Worm (Caenorhabditis elegans) whole organism, late embryonic: ENCODE data around the gene F15A4.10.

ENCODE experiments used
- ahr-1 ChIP-seq: sonication (generic microtip); optimal IDR thresholded peaks from 2 replicates; lab custom pipeline; 2016; ENCODE audit warnings: missing genetic modification characterization, missing compliant biosample characterization
- ama-1 ChIP-seq: fragments of 150-350 bp; optimal IDR thresholded peaks from 2 replicates; lab custom pipeline; 2014
- ceh-30 ChIP-seq: fragments of 150-350 bp; optimal IDR thresholded peaks from 2 replicates; lab custom pipeline; 2014; ENCODE audit warnings: missing biosample characterization, missing genetic modification characterization
- ceh-9 ChIP-seq: sonication (generic microtip); optimal IDR thresholded peaks from 2 replicates; lab custom pipeline; 2016; ENCODE audit warnings: mild to moderate bottlenecking, missing genetic modification characterization, inconsistent platforms, missing compliant biosample characterization
- dmd-4 ChIP-seq: sonication (generic microtip); optimal IDR thresholded peaks from 2 replicates; lab custom pipeline; 2016; ENCODE audit warnings: borderline replicate concordance, missing genetic modification characterization, missing compliant biosample characterization
- dve-1 ChIP-seq: sonication (generic microtip); optimal IDR thresholded peaks from 2 replicates; lab custom pipeline; 2017; ENCODE audit warnings: antibody characterized with exemption, mild to moderate bottlenecking, missing genetic modification characterization, missing compliant biosample characterization
- fkh-10 ChIP-seq: fragments of 150-350 bp; optimal IDR thresholded peaks from 2 replicates; lab custom pipeline; 2014; ENCODE audit warnings: missing biosample characterization, missing genetic modification reagents, missing genetic modification characterization
- hlh-15 ChIP-seq: sonication (generic microtip); optimal IDR thresholded peaks from 2 replicates; lab custom pipeline; 2016; ENCODE audit warnings: missing genetic modification characterization, missing compliant biosample characterization
- nhr-11 ChIP-seq: fragments of 150-350 bp; optimal IDR thresholded peaks from 2 replicates; lab custom pipeline; 2014; ENCODE audit warnings: missing biosample characterization, missing genetic modification characterization
- npax-4 ChIP-seq: sonication (generic microtip); optimal IDR thresholded peaks from 2 replicates; lab custom pipeline; 2016; ENCODE audit warnings: missing genetic modification characterization, missing compliant biosample characterization
- sox-4 ChIP-seq: sonication (generic microtip); optimal IDR thresholded peaks from 2 replicates; lab custom pipeline; 2017; ENCODE audit warnings: mild to moderate bottlenecking, missing genetic modification characterization, inconsistent platforms, missing compliant biosample characterization
- unc-86 ChIP-seq: sonication (generic microtip); optimal IDR thresholded peaks from 2 replicates; lab custom pipeline; 2016; ENCODE audit warnings: missing genetic modification characterization, missing compliant biosample characterization

ce11 chrII:12460602-12461453 lies 24.1 kb downstream of the F15A4.10 start, which contains the start of gene tag-280:
- TF ChIP-seq ahr-1 (tag; lab: Kevin White, UChicago) (no peak), ama-1 (no peak), npax-4 (tag; lab: Kevin White, UChicago) (no peak), fkh-10 (GFP tag; lab: Kevin White, UChicago) (no peak), dmd-4 (tag; lab: Kevin White, UChicago) (no peak), ceh-30 (no peak), dve-1 (tag; lab: Kevin White, UChicago) (no peak), sox-4 (no peak), unc-86 (tag; lab: Kevin White, UChicago) (no peak), ceh-9 (tag; lab: Kevin White, UChicago) (no peak), hlh-15 (no peak), nhr-11 (tag; lab: Kevin White, UChicago) (no peak)
